Fruit fly (Drosophila melanogaster) whole organism, embryonic: ENCODE data around the gene cwo.

ENCODE experiments used
- Asciz ChIP-seq: fragments of 200-800 bp; sonication (Bioruptor generic); optimal IDR thresholded peaks from 2 replicates; lab custom pipeline; 2017; ENCODE audit warnings: missing biosample characterization, mild to moderate bottlenecking, missing genetic modification characterization, missing genetic modification reagents
- Bdp1 ChIP-seq: fragments of 200-800 bp; sonication (Bioruptor generic); optimal IDR thresholded peaks from 3 replicates; lab custom pipeline; 2016; ENCODE audit warnings: missing biosample characterization, missing genetic modification characterization
- Bgb ChIP-seq: fragments of 200-800 bp; sonication (Bioruptor generic); IDR thresholded peaks from 2 replicates; pipeline ENCODE4 v1.3.6; 2022; ENCODE audit warnings: missing biosample characterization, missing genetic modification characterization; ENCODE audit not compliant: partially characterized antibody
- Blimp-1 ChIP-seq: fragments of 200-800 bp; sonication (Bioruptor generic); optimal IDR thresholded peaks from 3 replicates; lab custom pipeline; 2018; ENCODE audit warnings: missing biosample characterization, missing genetic modification characterization, mild to moderate bottlenecking, moderate library complexity, missing genetic modification reagents
- CG10267 ChIP-seq: fragments of 200-800 bp; sonication (Bioruptor generic); optimal IDR thresholded peaks from 2 replicates; lab custom pipeline; 2018; ENCODE audit warnings: missing biosample characterization, mild to moderate bottlenecking, missing genetic modification characterization, moderate library complexity
- CG11247 ChIP-seq: fragments of 200-800 bp; sonication (Bioruptor generic); IDR thresholded peaks from 2 replicates; pipeline ENCODE4 v1.3.6; 2022; ENCODE audit warnings: missing biosample characterization, missing genetic modification characterization
- CG13894 ChIP-seq: fragments of 200-800 bp; sonication (Bioruptor generic); optimal IDR thresholded peaks from 3 replicates; lab custom pipeline; 2018; ENCODE audit warnings: missing biosample characterization, mild to moderate bottlenecking, missing genetic modification characterization, moderate library complexity
- CG15479 ChIP-seq: fragments of 200-800 bp; sonication (Bioruptor generic); optimal IDR thresholded peaks from 3 replicates; lab custom pipeline; 2019; ENCODE audit warnings: missing biosample characterization, mild to moderate bottlenecking, missing genetic modification characterization, moderate library complexity
- CG16779 ChIP-seq: fragments of 200-800 bp; sonication (Bioruptor generic); IDR thresholded peaks from 2 replicates; pipeline ENCODE4 v1.3.6; 2022; ENCODE audit warnings: missing biosample characterization, missing genetic modification characterization
- CG31365 ChIP-seq: fragments of 200-800 bp; sonication (Bioruptor generic); optimal IDR thresholded peaks from 2 replicates; lab custom pipeline; 2018; ENCODE audit warnings: missing biosample characterization, mild to moderate bottlenecking, missing genetic modification characterization
- CG34376 ChIP-seq: fragments of 200-800 bp; sonication (Bioruptor generic); optimal IDR thresholded peaks from 2 replicates; lab custom pipeline; 2018; ENCODE audit warnings: missing biosample characterization, mild to moderate bottlenecking, missing genetic modification characterization
- CG4282 ChIP-seq: fragments of 200-800 bp; sonication (Bioruptor generic); optimal IDR thresholded peaks from 2 replicates; lab custom pipeline; 2016; ENCODE audit warnings: missing biosample characterization, missing genetic modification characterization
- CG4617 ChIP-seq: fragments of 200-800 bp; sonication (Bioruptor generic); optimal IDR thresholded peaks from 3 replicates; lab custom pipeline; 2016; ENCODE audit warnings: missing biosample characterization, missing genetic modification characterization, borderline replicate concordance
- CG4820 ChIP-seq: fragments of 200-800 bp; sonication (Bioruptor generic); optimal IDR thresholded peaks from 3 replicates; lab custom pipeline; 2016; ENCODE audit warnings: missing biosample characterization, missing genetic modification characterization
- CG5953 ChIP-seq: fragments of 200-800 bp; sonication (Bioruptor generic); IDR thresholded peaks from 2 replicates; pipeline ENCODE4 v1.3.6; 2022; ENCODE audit warnings: missing biosample characterization, missing genetic modification characterization
- CG6854 ChIP-seq: fragments of 200-800 bp; sonication (Bioruptor generic); optimal IDR thresholded peaks from 3 replicates; lab custom pipeline; 2017; ENCODE audit warnings: missing biosample characterization, mild to moderate bottlenecking, missing genetic modification characterization
- CG9817 ChIP-seq: fragments of 200-800 bp; sonication (Bioruptor generic); optimal IDR thresholded peaks from 2 replicates; lab custom pipeline; 2018; ENCODE audit warnings: missing biosample characterization, mild to moderate bottlenecking, missing genetic modification characterization, moderate library complexity
- CG9876 ChIP-seq: fragments of 200-800 bp; sonication (Bioruptor generic); optimal IDR thresholded peaks from 2 replicates; lab custom pipeline; 2016; ENCODE audit warnings: missing biosample characterization, missing genetic modification characterization
- Dip3 ChIP-seq: fragments of 200-800 bp; sonication (Bioruptor generic); optimal IDR thresholded peaks from 3 replicates; lab custom pipeline; 2016; ENCODE audit warnings: missing biosample characterization, missing genetic modification characterization
- E2f2 ChIP-seq: fragments of 200-800 bp; sonication (Bioruptor generic); IDR thresholded peaks from 2 replicates; pipeline ENCODE4 v1.3.6; 2022; ENCODE audit warnings: missing biosample characterization, missing genetic modification characterization
- GATAe ChIP-seq: fragments of 200-800 bp; sonication (Bioruptor generic); conservative IDR thresholded peaks from 2 replicates; pipeline ENCODE4 v1.3.6; 2022; ENCODE audit warnings: missing biosample characterization, missing genetic modification characterization
- Gsc ChIP-seq: fragments of 200-800 bp; sonication (Bioruptor generic); IDR thresholded peaks from 2 replicates; pipeline ENCODE4 v1.3.6; 2022; ENCODE audit warnings: missing biosample characterization, missing genetic modification characterization
- HLH3B ChIP-seq: fragments of 200-800 bp; sonication (Bioruptor generic); IDR thresholded peaks from 2 replicates; pipeline ENCODE4 v1.3.6; 2022; ENCODE audit warnings: missing biosample characterization, missing genetic modification characterization
- Hmr ChIP-seq: fragments of 200-800 bp; sonication (Bioruptor generic); optimal IDR thresholded peaks from 3 replicates; lab custom pipeline; 2017; ENCODE audit warnings: mild to moderate bottlenecking, missing biosample characterization, missing genetic modification reagents, missing genetic modification characterization
- Hmx ChIP-seq: fragments of 200-800 bp; sonication (Bioruptor generic); optimal IDR thresholded peaks from 2 replicates; lab custom pipeline; 2016; ENCODE audit warnings: missing biosample characterization, missing genetic modification characterization
- Hr3 ChIP-seq: fragments of 200-800 bp; sonication (Bioruptor generic); optimal IDR thresholded peaks from 3 replicates; lab custom pipeline; 2016; ENCODE audit warnings: missing biosample characterization, missing genetic modification characterization
- Kr ChIP-seq: fragments of 200-800 bp; sonication (Bioruptor generic); optimal IDR thresholded peaks from 2 replicates; lab custom pipeline; 2017; ENCODE audit warnings: missing biosample characterization, mild to moderate bottlenecking, missing genetic modification characterization
- Rx ChIP-seq: fragments of 200-800 bp; sonication (Bioruptor generic); IDR thresholded peaks from 2 replicates; pipeline ENCODE4 v1.3.6; 2022; ENCODE audit warnings: missing biosample characterization, missing genetic modification characterization
- Vsx1 ChIP-seq: fragments of 200-800 bp; sonication (Bioruptor generic); optimal IDR thresholded peaks from 2 replicates; lab custom pipeline; 2017; ENCODE audit warnings: missing biosample characterization, mild to moderate bottlenecking, missing genetic modification characterization, missing genetic modification reagents
- ac ChIP-seq: fragments of 200-800 bp; sonication (Bioruptor generic); optimal IDR thresholded peaks from 3 replicates; lab custom pipeline; 2017; ENCODE audit warnings: missing biosample characterization, mild to moderate bottlenecking, missing genetic modification characterization
- fd102C ChIP-seq: fragments of 200-800 bp; sonication (Bioruptor generic); optimal IDR thresholded peaks from 2 replicates; lab custom pipeline; 2018; ENCODE audit warnings: missing biosample characterization, mild to moderate bottlenecking, missing genetic modification characterization, moderate library complexity
- fd64A ChIP-seq: fragments of 200-800 bp; sonication (Bioruptor generic); optimal IDR thresholded peaks from 3 replicates; lab custom pipeline; 2018; ENCODE audit warnings: missing biosample characterization, mild to moderate bottlenecking, missing genetic modification characterization
- gce ChIP-seq: fragments of 200-800 bp; sonication (Bioruptor generic); IDR thresholded peaks from 3 replicates; pipeline ENCODE4 v1.3.6; 2022; ENCODE audit warnings: missing biosample characterization, missing genetic modification characterization
- gfzf ChIP-seq: fragments of 200-800 bp; sonication (Bioruptor generic); optimal IDR thresholded peaks from 2 replicates; lab custom pipeline; 2016; ENCODE audit warnings: missing biosample characterization, mild to moderate bottlenecking, missing genetic modification characterization, moderate library complexity
- hb ChIP-seq: fragments of 200-800 bp; sonication (Bioruptor generic); IDR thresholded peaks from 3 replicates; pipeline ENCODE4 v1.3.6; 2022; ENCODE audit warnings: missing biosample characterization, missing genetic modification characterization; ENCODE audit not compliant: partially characterized antibody
- jumu ChIP-seq: fragments of 200-800 bp; sonication (Bioruptor generic); optimal IDR thresholded peaks from 3 replicates; lab custom pipeline; 2016; ENCODE audit warnings: missing biosample characterization, missing genetic modification characterization
- nerfin-2 ChIP-seq: fragments of 200-800 bp; sonication (Bioruptor generic); IDR thresholded peaks from 2 replicates; pipeline ENCODE4 v1.3.6; 2022; ENCODE audit warnings: missing biosample characterization, missing genetic modification characterization; ENCODE audit not compliant: partially characterized antibody
- p53 ChIP-seq: fragments of 200-800 bp; sonication (Bioruptor generic); optimal IDR thresholded peaks from 2 replicates; lab custom pipeline; 2016; ENCODE audit warnings: missing biosample characterization, missing genetic modification characterization
- peb ChIP-seq: fragments of 200-800 bp; sonication (Bioruptor generic); IDR thresholded peaks from 2 replicates; pipeline ENCODE4 v1.3.6; 2022; ENCODE audit warnings: missing biosample characterization, missing genetic modification characterization
- phol ChIP-seq: fragments of 200-800 bp; sonication (Bioruptor generic); optimal IDR thresholded peaks from 3 replicates; lab custom pipeline; 2018; ENCODE audit warnings: missing biosample characterization, mild to moderate bottlenecking, missing genetic modification characterization, moderate library complexity
- pnt ChIP-seq: fragments of 200-800 bp; sonication (Bioruptor generic); optimal IDR thresholded peaks from 3 replicates; lab custom pipeline; 2016; ENCODE audit warnings: missing biosample characterization, missing genetic modification characterization
- pros ChIP-seq: fragments of 200-800 bp; sonication (Bioruptor generic); optimal IDR thresholded peaks from 3 replicates; lab custom pipeline; 2019; ENCODE audit warnings: missing biosample characterization, mild to moderate bottlenecking, missing genetic modification characterization, moderate library complexity
- repo ChIP-seq: fragments of 200-800 bp; sonication (Bioruptor generic); optimal IDR thresholded peaks from 2 replicates; lab custom pipeline; 2016; ENCODE audit warnings: missing biosample characterization, missing genetic modification characterization
- sna ChIP-seq: fragments of 200-800 bp; sonication (Bioruptor generic); IDR thresholded peaks from 2 replicates; pipeline ENCODE4 v1.3.6; 2022; ENCODE audit warnings: missing biosample characterization, missing genetic modification characterization; ENCODE audit not compliant: partially characterized antibody
- tin ChIP-seq: fragments of 200-800 bp; sonication (Bioruptor generic); optimal IDR thresholded peaks from 3 replicates; lab custom pipeline; 2016; ENCODE audit warnings: missing biosample characterization, missing genetic modification characterization
- vnd ChIP-seq: fragments of 200-800 bp; sonication (Bioruptor generic); IDR thresholded peaks from 3 replicates; pipeline ENCODE4 v1.3.6; 2022; ENCODE audit warnings: missing biosample characterization, missing genetic modification characterization; ENCODE audit not compliant: partially characterized antibody
- yki ChIP-seq: fragments of >200 bp; optimal IDR thresholded peaks from 3 replicates; lab custom pipeline; 2018
- zf30C ChIP-seq: fragments of 200-800 bp; sonication (Bioruptor generic); optimal IDR thresholded peaks from 3 replicates; lab custom pipeline; 2018; ENCODE audit warnings: missing biosample characterization, mild to moderate bottlenecking, missing genetic modification characterization
- zfh2 ChIP-seq: fragments of 200-800 bp; sonication (Bioruptor generic); optimal IDR thresholded peaks from 2 replicates; lab custom pipeline; 2016; ENCODE audit warnings: missing biosample characterization, missing genetic modification characterization

cwo gene

dm6 chr3R:10412550-10413459 lies 24.7 kb downstream of the cwo start, which contains the start of the genes Irp-1B and Rrp46 (continued):
- TF ChIP-seq Hmr (GFP tag; lab: Kevin White, UChicago), result no peak
- TF ChIP-seq CG34376 (GFP tag; lab: Kevin White, UChicago), result no peak
- no peak for TF ChIP-seq Bdp1 (GFP tag; lab: Kevin White, UChicago)
- peak; percentile 98 for TF ChIP-seq hb (GFP tag; lab: Robert Waterston, UW)
- TF ChIP-seq HLH3B (GFP tag; lab: Robert Waterston, UW), result no peak
- TF ChIP-seq E2f2 (GFP tag; lab: Robert Waterston, UW), result peak; percentile 91
- TF ChIP-seq pnt (GFP tag; lab: Kevin White, UChicago), result no peak
- TF ChIP-seq jumu (GFP tag; lab: Kevin White, UChicago), result no peak
- TF ChIP-seq CG31365 (tag; lab: Kevin White, UChicago), result no peak
- TF ChIP-seq fd102C, result no peak
- TF ChIP-seq yki (lab: Kevin White, UChicago), result no peak
- no peak for TF ChIP-seq fd64A (GFP tag; lab: Kevin White, UChicago)
- TF ChIP-seq gfzf (GFP tag; lab: Kevin White, UChicago), result no peak
- no peak for TF ChIP-seq Asciz (GFP tag; lab: Kevin White, UChicago)
- no peak for TF ChIP-seq GATAe
- no peak for TF ChIP-seq repo (GFP tag; lab: Kevin White, UChicago)
- peak; percentile 33 for TF ChIP-seq phol (tag; lab: Kevin White, UChicago)
- TF ChIP-seq CG15479 (GFP tag; lab: Kevin White, UChicago), result peak; percentile 65
- no peak for TF ChIP-seq Vsx1 (GFP tag; lab: Kevin White, UChicago)
- no peak for TF ChIP-seq CG4617
- no peak for TF ChIP-seq Dip3
- TF ChIP-seq sna (GFP tag; lab: Robert Waterston, UW), result peak; percentile 94
- TF ChIP-seq vnd (GFP tag; lab: Robert Waterston, UW), result peak; percentile 92
- no peak for TF ChIP-seq Kr (GFP tag; lab: Kevin White, UChicago)
- no peak for TF ChIP-seq CG6854 (GFP tag; lab: Kevin White, UChicago)
- no peak for TF ChIP-seq p53 (GFP tag; lab: Kevin White, UChicago)
- TF ChIP-seq peb (GFP tag; lab: Robert Waterston, UW), result no peak
- no peak for TF ChIP-seq Hmx (GFP tag; lab: Kevin White, UChicago)
- no peak for TF ChIP-seq CG4820 (GFP tag; lab: Kevin White, UChicago)
- no peak for TF ChIP-seq CG9817 (tag; lab: Kevin White, UChicago)
- no peak for TF ChIP-seq pros (GFP tag; lab: Kevin White, UChicago)
- TF ChIP-seq CG13894, result no peak
- TF ChIP-seq CG9876, result no peak
- TF ChIP-seq zf30C, result no peak
- TF ChIP-seq tin, result no peak
- peak; percentile 92 for TF ChIP-seq Bgb (GFP tag; lab: Robert Waterston, UW)
- TF ChIP-seq zfh2, result no peak
- peak; percentile 6 for TF ChIP-seq CG10267 (tag; lab: Kevin White, UChicago)
- peak; percentile 99 for TF ChIP-seq nerfin-2 (GFP tag; lab: Robert Waterston, UW)
- TF ChIP-seq CG16779, result no peak
- TF ChIP-seq Blimp-1 (GFP tag; lab: Kevin White, UChicago), result peak; percentile 51
- no peak for TF ChIP-seq Gsc
- TF ChIP-seq Hr3 (GFP tag; lab: Kevin White, UChicago), result no peak
- no peak for TF ChIP-seq CG11247 (GFP tag; lab: Robert Waterston, UW)
- TF ChIP-seq CG4282 (GFP tag; lab: Kevin White, UChicago), result no peak
- no peak for TF ChIP-seq Rx (GFP tag; lab: Robert Waterston, UW)
- no peak for TF ChIP-seq CG5953 (GFP tag; lab: Robert Waterston, UW)
- TF ChIP-seq ac (GFP tag; lab: Kevin White, UChicago), result no peak
- TF ChIP-seq gce (GFP tag; lab: Robert Waterston, UW), result no peak
